Worm (Caenorhabditis elegans): ENCODE results near the gene srv-26.

The srv-26 gene

DNA sequence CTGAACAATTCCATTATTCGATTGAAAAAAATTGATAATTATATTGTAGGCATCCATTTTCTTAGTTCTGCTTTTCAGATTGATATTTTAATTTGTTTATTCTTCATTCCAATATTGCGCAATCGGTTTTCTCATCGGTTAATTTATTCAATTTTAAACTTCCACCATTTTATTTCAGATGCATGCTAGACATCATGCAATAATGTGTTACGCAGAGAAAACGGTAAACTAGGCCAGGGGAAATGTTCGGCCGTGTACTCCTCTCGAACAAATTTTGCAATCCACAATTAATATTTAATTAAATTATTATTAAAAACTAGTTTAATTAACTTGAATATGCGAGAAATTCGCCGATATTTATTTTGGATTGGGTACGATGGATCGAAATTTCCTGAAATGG lies 20.0 kb upstream of the srv-26 start, which contains the start of gene Y73B6BL.29 (continued):
- TF ChIP-seq Y105C5A.15 (GFP tag; IDR thresholded peaks at IDR 0.05) = no peak
- TF ChIP-seq fkh-10 (GFP tag; optimal IDR thresholded peaks at IDR 0.05) = peak; percentile 71
- TF ChIP-seq daf-12 (tag; optimal IDR thresholded peaks at IDR 0.05) = no peak
- peak; percentile 76; the same call in 1 of the 2 replicates for TF ChIP-seq tra-1 (GFP tag; IDR thresholded peaks at IDR 0.05)
- TF ChIP-seq zip-2 (tag; optimal IDR thresholded peaks at IDR 0.05) = peak; percentile 72
- peak; percentile 68 for TF ChIP-seq hlh-30 (tag; optimal IDR thresholded peaks at IDR 0.05; ENCODE audit: insufficient read depth)
- no peak for TF ChIP-seq saeg-2 (GFP tag; IDR thresholded peaks at IDR 0.05)
- no peak for TF ChIP-seq spr-3 (GFP tag; optimal IDR thresholded peaks at IDR 0.05)
- TF ChIP-seq mep-1 (tag; optimal IDR thresholded peaks at IDR 0.05) = peak; percentile 88
- TF ChIP-seq T26A8.4 (GFP tag; IDR thresholded peaks at IDR 0.05) = peak; percentile 77
- no peak for TF ChIP-seq nhr-41 (GFP tag; IDR thresholded peaks at IDR 0.05)
- TF ChIP-seq php-3 (GFP tag; IDR thresholded peaks at IDR 0.05) = no peak
- TF ChIP-seq cey-2 (tag; optimal IDR thresholded peaks at IDR 0.05; ENCODE audit: borderline replicate concordance, insufficient read depth) = no peak
- TF ChIP-seq madf-9 (GFP tag; conservative IDR thresholded peaks at IDR 0.05) = peak; percentile 86
- TF ChIP-seq ceh-62 (tag; optimal IDR thresholded peaks at IDR 0.05) = no peak
- 0 out of 2 replicates have a peak, but pooled peaks have one; percentile 22 for TF ChIP-seq vab-7 (GFP tag; IDR thresholded peaks at IDR 0.05)
- no peak for TF ChIP-seq nhr-25 (tag; optimal IDR thresholded peaks at IDR 0.05; ENCODE audit: borderline replicate concordance, insufficient read depth)
- no peak for TF ChIP-seq daf-19 (GFP tag; conservative IDR thresholded peaks at IDR 0.05)
- TF ChIP-seq spr-1 (tag; optimal IDR thresholded peaks at IDR 0.05) = peak; percentile 41
- no peak for TF ChIP-seq nhr-76 (tag; optimal IDR thresholded peaks at IDR 0.05)
- no peak for TF ChIP-seq skn-1 (tag; optimal IDR thresholded peaks at IDR 0.05)
- no peak for TF ChIP-seq gei-8 (GFP tag; optimal IDR thresholded peaks at IDR 0.05)
- no peak for TF ChIP-seq nhr-77 (tag; optimal IDR thresholded peaks at IDR 0.05)
- peak; percentile 35 for TF ChIP-seq lin-13 (GFP tag; optimal IDR thresholded peaks at IDR 0.05)
- TF ChIP-seq ces-1 (GFP tag; optimal IDR thresholded peaks at IDR 0.05) = peak; percentile 15
- no peak for TF ChIP-seq nhr-42 (GFP tag; IDR thresholded peaks at IDR 0.05)
- peak; percentile 91 for TF ChIP-seq ZK337.2 (GFP tag; IDR thresholded peaks at IDR 0.05)
- TF ChIP-seq mxl-2 (GFP tag; conservative IDR thresholded peaks at IDR 0.05) = no peak
- no peak for TF ChIP-seq Y5F2A.4 (GFP tag; optimal IDR thresholded peaks at IDR 0.05)
- no peak for TF ChIP-seq aly-2 (tag; optimal IDR thresholded peaks at IDR 0.05)
- peak; percentile 84 for TF ChIP-seq ztf-7 (tag; optimal IDR thresholded peaks at IDR 0.05)
- peak; percentile 81 for TF ChIP-seq F49E8.2 (tag; optimal IDR thresholded peaks at IDR 0.05; ENCODE audit: borderline replicate concordance)
- no peak for TF ChIP-seq zip-11 (GFP tag; IDR thresholded peaks at IDR 0.05)
- TF ChIP-seq unc-130 (GFP tag; optimal IDR thresholded peaks at IDR 0.05) = peak; percentile 95
- TF ChIP-seq egl-43 (GFP tag; IDR thresholded peaks at IDR 0.05) = no peak
- TF ChIP-seq tag-97 (GFP tag; IDR thresholded peaks at IDR 0.05) = 0 out of 2 replicates have a peak, but pooled peaks have one; percentile 62
- peak; percentile 93 for TF ChIP-seq ceh-44 (GFP tag; IDR thresholded peaks at IDR 0.05)
- no peak for TF ChIP-seq lin-15B (tag; optimal IDR thresholded peaks at IDR 0.05)
- TF ChIP-seq unc-39 (tag; optimal IDR thresholded peaks at IDR 0.05) = no peak
- no peak for TF ChIP-seq attf-4 (tag; optimal IDR thresholded peaks at IDR 0.05)
- no peak for TF ChIP-seq egl-27 (tag; optimal IDR thresholded peaks at IDR 0.05)
- TF ChIP-seq arid-1 (GFP tag; conservative IDR thresholded peaks at IDR 0.05) = peak; percentile 72
- peak; percentile 85 for TF ChIP-seq aha-1 (tag)
- no peak for TF ChIP-seq nhr-10 (tag; optimal IDR thresholded peaks at IDR 0.05)
- TF ChIP-seq lin-38 (GFP tag; IDR thresholded peaks at IDR 0.05) = peak; percentile 86
- TF ChIP-seq T20F7.1 (GFP tag; optimal IDR thresholded peaks at IDR 0.05) = peak; percentile 71
- no peak for TF ChIP-seq nhr-11 (tag; optimal IDR thresholded peaks at IDR 0.05)
- no peak for TF ChIP-seq F44E2.7 (GFP tag; IDR thresholded peaks at IDR 0.05)
- TF ChIP-seq Y48G9A.11 (GFP tag; IDR thresholded peaks at IDR 0.05) = peak; percentile 85
- peak in 1 of 2 experiments; percentile 96 for TF ChIP-seq hif-1 (tag; optimal IDR thresholded peaks at IDR 0.05)
- TF ChIP-seq zag-1 (tag; optimal IDR thresholded peaks at IDR 0.05) = no peak
- TF ChIP-seq F10B5.3 (tag; optimal IDR thresholded peaks at IDR 0.05) = peak; percentile 54

All from whole organism, L4 larva.